Fruit fly (Drosophila melanogaster) whole organism, embryonic: Measurements from ENCODE around the gene smash.

Experiments
- Bdp1 ChIP-seq: fragments of 200-800 bp; sonication (Bioruptor generic); optimal IDR thresholded peaks from 3 replicates; lab custom pipeline; 2016; ENCODE audit warnings: missing biosample characterization, missing genetic modification characterization
- CG10147 ChIP-seq: fragments of 200-800 bp; sonication (Bioruptor generic); optimal IDR thresholded peaks from 2 replicates; lab custom pipeline; 2019; ENCODE audit warnings: missing biosample characterization, mild to moderate bottlenecking, missing genetic modification characterization, moderate library complexity
- CG10209 ChIP-seq: fragments of 200-800 bp; sonication (Bioruptor generic); optimal IDR thresholded peaks from 3 replicates; lab custom pipeline; 2017; ENCODE audit warnings: missing biosample characterization, mild to moderate bottlenecking, missing genetic modification characterization, missing genetic modification reagents
- CG10654 ChIP-seq: fragments of 200-800 bp; sonication (Bioruptor generic); optimal IDR thresholded peaks from 2 replicates; lab custom pipeline; 2016; ENCODE audit warnings: missing biosample characterization, missing genetic modification characterization
- CG11085 ChIP-seq: fragments of 200-800 bp; sonication (Bioruptor generic); IDR thresholded peaks from 2 replicates; pipeline ENCODE4 v1.3.6; 2022; ENCODE audit warnings: missing biosample characterization, missing genetic modification characterization
- CG12942 ChIP-seq: fragments of 200-800 bp; sonication (Bioruptor generic); optimal IDR thresholded peaks from 3 replicates; lab custom pipeline; 2016; ENCODE audit warnings: missing biosample characterization, missing genetic modification characterization
- CG14965 ChIP-seq: fragments of 200-800 bp; sonication (Bioruptor generic); optimal IDR thresholded peaks from 2 replicates; lab custom pipeline; 2016; ENCODE audit warnings: missing biosample characterization, missing genetic modification characterization, borderline replicate concordance
- CG15011 ChIP-seq: fragments of 200-800 bp; sonication (Bioruptor generic); optimal IDR thresholded peaks from 3 replicates; lab custom pipeline; 2018; ENCODE audit warnings: missing biosample characterization, mild to moderate bottlenecking, missing genetic modification characterization
- CG15601 ChIP-seq: fragments of 200-800 bp; sonication (Bioruptor generic); optimal IDR thresholded peaks from 3 replicates; lab custom pipeline; 2019; ENCODE audit warnings: missing biosample characterization, mild to moderate bottlenecking, missing genetic modification characterization, moderate library complexity
- CG16813 ChIP-seq: fragments of 200-800 bp; sonication (Bioruptor generic); IDR thresholded peaks from 3 replicates; pipeline ENCODE4 v1.3.6; 2022; ENCODE audit warnings: missing biosample characterization, missing genetic modification characterization; ENCODE audit not compliant: partially characterized antibody
- CG31388 ChIP-seq: fragments of 200-800 bp; sonication (Bioruptor generic); optimal IDR thresholded peaks from 2 replicates; lab custom pipeline; 2016; ENCODE audit warnings: missing biosample characterization, missing genetic modification characterization
- CG31441 ChIP-seq: fragments of 200-800 bp; sonication (Bioruptor generic); IDR thresholded peaks from 2 replicates; pipeline ENCODE4 v1.3.6; 2022; ENCODE audit warnings: missing biosample characterization, missing genetic modification characterization
- CG6854 ChIP-seq: fragments of 200-800 bp; sonication (Bioruptor generic); optimal IDR thresholded peaks from 3 replicates; lab custom pipeline; 2017; ENCODE audit warnings: missing biosample characterization, mild to moderate bottlenecking, missing genetic modification characterization
- CG7372 ChIP-seq: fragments of 200-800 bp; sonication (Bioruptor generic); IDR thresholded peaks from 2 replicates; pipeline ENCODE4 v1.3.6; 2022; ENCODE audit warnings: missing biosample characterization, missing genetic modification characterization
- D19A ChIP-seq: fragments of 200-800 bp; optimal IDR thresholded peaks from 3 replicates; lab custom pipeline; 2019; ENCODE audit warnings: missing biosample characterization, mild to moderate bottlenecking, missing genetic modification characterization, moderate library complexity
- Hr3 ChIP-seq: fragments of 200-800 bp; sonication (Bioruptor generic); optimal IDR thresholded peaks from 3 replicates; lab custom pipeline; 2016; ENCODE audit warnings: missing biosample characterization, missing genetic modification characterization
- Med ChIP-seq: fragments of 200-800 bp; sonication (Bioruptor generic); peaks from one replicate; lab custom pipeline; 2016; ENCODE audit warnings: missing biosample characterization, missing genetic modification characterization, mild to moderate bottlenecking, inconsistent platforms, moderate library complexity
- Side ChIP-seq: fragments of 200-800 bp; sonication (Bioruptor generic); optimal IDR thresholded peaks from 2 replicates; lab custom pipeline; 2016; ENCODE audit warnings: missing biosample characterization, missing genetic modification characterization
- Sox102F ChIP-seq: fragments of 200-800 bp; sonication (Bioruptor generic); optimal IDR thresholded peaks from 2 replicates; lab custom pipeline; 2018; ENCODE audit warnings: missing biosample characterization, mild to moderate bottlenecking, missing genetic modification characterization, moderate library complexity
- Sry-δ ChIP-seq: fragments of 200-800 bp; sonication (Bioruptor generic); optimal IDR thresholded peaks from 2 replicates; lab custom pipeline; 2016; ENCODE audit warnings: missing biosample characterization, missing genetic modification characterization
- TFAM ChIP-seq: fragments of 200-800 bp; sonication (Bioruptor generic); optimal IDR thresholded peaks from 2 replicates; lab custom pipeline; 2017; ENCODE audit warnings: missing biosample characterization, missing genetic modification characterization, inconsistent platforms
- Xbp1 ChIP-seq: fragments of 200-800 bp; sonication (Bioruptor generic); optimal IDR thresholded peaks from 3 replicates; lab custom pipeline; 2016; ENCODE audit warnings: missing biosample characterization, mild to moderate bottlenecking, missing genetic modification characterization
- Xrp1 ChIP-seq: fragments of 200-800 bp; sonication (Bioruptor generic); IDR thresholded peaks from 2 replicates; pipeline ENCODE4 v1.3.6; 2022; ENCODE audit warnings: missing biosample characterization, missing genetic modification characterization
- amos ChIP-seq: fragments of 200-800 bp; sonication (Bioruptor generic); IDR thresholded peaks from 2 replicates; pipeline ENCODE4 v1.3.6; 2022; ENCODE audit warnings: missing biosample characterization, missing genetic modification characterization; ENCODE audit not compliant: partially characterized antibody
- ara ChIP-seq: fragments of 200-800 bp; sonication (Bioruptor generic); IDR thresholded peaks from 2 replicates; pipeline ENCODE4 v1.3.6; 2022; ENCODE audit warnings: missing biosample characterization, missing genetic modification characterization
- bbx ChIP-seq: fragments of 200-800 bp; sonication (Bioruptor generic); IDR thresholded peaks from 2 replicates; pipeline ENCODE4 v1.3.6; 2022; ENCODE audit warnings: missing biosample characterization, missing genetic modification characterization; ENCODE audit not compliant: partially characterized antibody
- bowl ChIP-seq: fragments of 200-800 bp; sonication (Bioruptor generic); IDR thresholded peaks from 2 replicates; pipeline ENCODE4 v1.3.6; 2022; ENCODE audit warnings: missing biosample characterization, missing genetic modification characterization
- br ChIP-seq: fragments of >200 bp; optimal IDR thresholded peaks from 2 replicates; lab custom pipeline; 2017
- btn ChIP-seq: fragments of 200-800 bp; sonication (Bioruptor generic); optimal IDR thresholded peaks from 2 replicates; lab custom pipeline; 2016; ENCODE audit warnings: missing biosample characterization, missing genetic modification characterization
- caup ChIP-seq: fragments of 200-800 bp; sonication (Bioruptor generic); optimal IDR thresholded peaks from 3 replicates; lab custom pipeline; 2017; ENCODE audit warnings: missing biosample characterization, mild to moderate bottlenecking, missing genetic modification characterization, moderate library complexity; ENCODE audit not compliant: severe bottlenecking
- chif ChIP-seq, 2 experiments: fragments of 200-800 bp; sonication (Bioruptor generic); optimal IDR thresholded peaks; 3 replicates each; lab custom pipeline; 2016; ENCODE audit warnings: missing biosample characterization in 2 of 2, missing genetic modification characterization in 2 of 2
- chn ChIP-seq: fragments of 200-800 bp; sonication (Bioruptor generic); optimal IDR thresholded peaks from 2 replicates; lab custom pipeline; 2016; ENCODE audit warnings: missing biosample characterization, missing genetic modification characterization
- esg ChIP-seq: fragments of 200-800 bp; sonication (Bioruptor generic); conservative IDR thresholded peaks from 2 replicates; pipeline ENCODE4 v1.3.6; 2022; ENCODE audit warnings: missing biosample characterization, missing genetic modification characterization
- gt ChIP-seq: fragments of 200-800 bp; sonication (Bioruptor generic); IDR thresholded peaks from 2 replicates; pipeline ENCODE4 v1.3.6; 2022; ENCODE audit warnings: missing biosample characterization, missing genetic modification characterization
- ham ChIP-seq: fragments of 200-800 bp; sonication (Bioruptor generic); IDR thresholded peaks from 2 replicates; pipeline ENCODE4 v1.3.6; 2022; ENCODE audit warnings: missing biosample characterization, missing genetic modification characterization
- jigr1 ChIP-seq: fragments of 200-800 bp; sonication (Bioruptor generic); IDR thresholded peaks from 3 replicates; pipeline ENCODE4 v1.3.6; 2022; ENCODE audit warnings: missing biosample characterization, missing genetic modification characterization
- kay ChIP-seq: fragments of 200-800 bp; sonication (Bioruptor generic); optimal IDR thresholded peaks from 2 replicates; lab custom pipeline; 2016; ENCODE audit warnings: missing biosample characterization, missing genetic modification characterization
- lbe ChIP-seq: fragments of 200-800 bp; sonication (Bioruptor generic); optimal IDR thresholded peaks from 2 replicates; lab custom pipeline; 2016; ENCODE audit warnings: missing biosample characterization, mild to moderate bottlenecking, missing genetic modification characterization
- mam ChIP-seq: fragments of 200-800 bp; sonication (Bioruptor generic); optimal IDR thresholded peaks from 3 replicates; lab custom pipeline; 2016; ENCODE audit warnings: missing biosample characterization, missing genetic modification characterization
- nerfin-1 ChIP-seq: fragments of 200-800 bp; sonication (Bioruptor generic); optimal IDR thresholded peaks from 3 replicates; lab custom pipeline; 2019; ENCODE audit warnings: missing biosample characterization, mild to moderate bottlenecking, missing genetic modification characterization, moderate library complexity
- pan ChIP-seq, 4 experiments: fragments of >200 bp in 3 of 4; fragments of 200-800 bp in 1 of 4; sonication (Bioruptor generic) in 1 of 4; optimal IDR thresholded peaks in 3 of 4; IDR thresholded peaks in 1 of 4; 2 replicates each; pipeline versions ENCODE4 v1.3.6 to Lab custom; 2017 to 2022; ENCODE audit warnings: missing biosample characterization in 2 of 4, missing genetic modification characterization in 2 of 4, mixed read lengths in 1 of 4
- pros ChIP-seq: fragments of 200-800 bp; sonication (Bioruptor generic); optimal IDR thresholded peaks from 3 replicates; lab custom pipeline; 2019; ENCODE audit warnings: missing biosample characterization, mild to moderate bottlenecking, missing genetic modification characterization, moderate library complexity
- ranshi ChIP-seq: fragments of 200-800 bp; sonication (Bioruptor generic); IDR thresholded peaks from 2 replicates; pipeline ENCODE4 v1.3.6; 2022; ENCODE audit warnings: missing biosample characterization, missing genetic modification characterization
- slp2 ChIP-seq: fragments of 200-800 bp; sonication (Bioruptor generic); optimal IDR thresholded peaks from 2 replicates; lab custom pipeline; 2016; ENCODE audit warnings: missing biosample characterization, missing genetic modification characterization
- sna ChIP-seq: fragments of 200-800 bp; sonication (Bioruptor generic); IDR thresholded peaks from 2 replicates; pipeline ENCODE4 v1.3.6; 2022; ENCODE audit warnings: missing biosample characterization, missing genetic modification characterization; ENCODE audit not compliant: partially characterized antibody
- so ChIP-seq: fragments of 200-800 bp; sonication (Bioruptor generic); IDR thresholded peaks from 3 replicates; pipeline ENCODE4 v1.3.6; 2022; ENCODE audit warnings: missing biosample characterization, missing genetic modification characterization
- tin ChIP-seq: fragments of 200-800 bp; sonication (Bioruptor generic); optimal IDR thresholded peaks from 3 replicates; lab custom pipeline; 2016; ENCODE audit warnings: missing biosample characterization, missing genetic modification characterization
- trem ChIP-seq: fragments of 200-800 bp; optimal IDR thresholded peaks from 3 replicates; lab custom pipeline; 2019; ENCODE audit warnings: missing biosample characterization, mild to moderate bottlenecking, missing genetic modification characterization, moderate library complexity
- ttk ChIP-seq: fragments of 200-800 bp; sonication (Bioruptor generic); IDR thresholded peaks from 2 replicates; pipeline ENCODE4 v2.1.2; 2022; ENCODE audit warnings: missing biosample characterization, missing genetic modification characterization
- z ChIP-seq: fragments of 200-800 bp; sonication (Bioruptor generic); IDR thresholded peaks from 3 replicates; pipeline ENCODE4 v1.3.6; 2022; ENCODE audit warnings: missing biosample characterization, missing genetic modification characterization
- zfh2 ChIP-seq: fragments of 200-800 bp; sonication (Bioruptor generic); optimal IDR thresholded peaks from 2 replicates; lab custom pipeline; 2016; ENCODE audit warnings: missing biosample characterization, missing genetic modification characterization

smash gene

DNA sequence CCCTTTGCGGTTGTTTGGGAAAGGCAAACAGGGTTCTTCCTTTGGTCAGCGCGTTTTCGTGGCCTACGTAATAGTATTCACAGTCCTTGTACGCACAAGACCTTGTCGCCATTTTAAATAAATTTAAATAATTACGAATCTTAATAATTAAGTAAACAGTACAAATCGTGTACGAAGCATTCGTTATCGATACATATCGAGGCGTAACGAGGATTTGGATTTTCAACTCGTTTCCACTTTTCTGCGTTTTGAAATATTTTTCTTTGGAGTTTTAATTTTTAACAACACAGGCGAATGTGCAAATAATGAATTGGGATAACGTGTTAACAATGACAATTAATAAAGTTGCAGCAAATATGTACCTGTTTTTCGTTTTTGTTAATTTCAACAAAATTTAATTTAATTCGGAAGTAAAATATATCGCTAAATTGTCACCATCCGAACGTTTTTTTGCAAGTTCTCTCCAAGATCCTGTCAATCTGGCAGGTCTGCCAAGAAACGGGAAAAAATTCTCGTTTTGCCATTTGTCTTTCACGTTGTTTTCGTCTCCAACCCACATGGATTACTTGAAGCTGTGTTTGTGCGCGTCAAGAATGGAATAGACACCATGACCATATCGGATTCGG, 13.8 kb upstream of the smash start, which contains the start of the genes Dlip2 and rpk (continued):
- peak; percentile 90 for TF ChIP-seq amos (GFP tag; lab: Robert Waterston, UW)
- no peak for TF ChIP-seq CG15601
- TF ChIP-seq Xbp1: no peak
- TF ChIP-seq TFAM (GFP tag; lab: Kevin White, UChicago): no peak
- TF ChIP-seq ttk: no peak
- no peak for TF ChIP-seq Xrp1 (GFP tag; lab: Robert Waterston, UW)
- no peak for TF ChIP-seq mam (GFP tag; lab: Kevin White, UChicago)
- no peak for TF ChIP-seq chn
- no peak for TF ChIP-seq chif (GFP tag; optimal IDR thresholded peaks at IDR 0.05; lab: Kevin White, UChicago)
- no peak for TF ChIP-seq Hr3 (GFP tag; lab: Kevin White, UChicago)
- TF ChIP-seq CG16813 (GFP tag; lab: Robert Waterston, UW): peak; percentile 82
- TF ChIP-seq trem (tag; lab: Kevin White, UChicago): peak; percentile 45
- no peak for TF ChIP-seq gt (GFP tag; lab: Robert Waterston, UW)
- TF ChIP-seq sna (GFP tag; lab: Robert Waterston, UW): peak; percentile 93
- no peak for TF ChIP-seq pan (optimal IDR thresholded peaks at IDR 0.05; lab: Kevin White, UChicago)
- TF ChIP-seq pan (GFP tag; optimal IDR thresholded peaks at IDR 0.05 in 1 of 2, IDR thresholded peaks at IDR 0.05 in 1 of 2): no peak
- TF ChIP-seq btn (GFP tag; lab: Kevin White, UChicago): no peak
- no peak for TF ChIP-seq Bdp1 (GFP tag; lab: Kevin White, UChicago)
- no peak for TF ChIP-seq slp2 (GFP tag; lab: Kevin White, UChicago)
- TF ChIP-seq jigr1 (GFP tag; lab: Robert Waterston, UW): no peak
- no peak for TF ChIP-seq CG14965 (GFP tag; lab: Kevin White, UChicago)
- TF ChIP-seq bowl (GFP tag; lab: Robert Waterston, UW): no peak
- TF ChIP-seq lbe: peak; percentile 22
- no peak for TF ChIP-seq nerfin-1 (tag; lab: Kevin White, UChicago)
- TF ChIP-seq z (GFP tag; lab: Robert Waterston, UW): no peak
- TF ChIP-seq ham (GFP tag; lab: Robert Waterston, UW): no peak
- no peak for TF ChIP-seq CG31441
- no peak for TF ChIP-seq so (GFP tag; lab: Robert Waterston, UW)
- no peak for TF ChIP-seq CG10654 (GFP tag; lab: Kevin White, UChicago)
- no peak for TF ChIP-seq CG15011 (GFP tag; lab: Kevin White, UChicago)
- TF ChIP-seq Med: peak; percentile 55
- TF ChIP-seq Side (GFP tag; lab: Kevin White, UChicago): no peak
- no peak for TF ChIP-seq CG10209 (GFP tag; lab: Kevin White, UChicago)
- TF ChIP-seq zfh2 (GFP tag; lab: Kevin White, UChicago): no peak
- no peak for TF ChIP-seq kay (GFP tag; lab: Kevin White, UChicago)
- no peak for TF ChIP-seq CG31388 (GFP tag; lab: Kevin White, UChicago)
- TF ChIP-seq pros: no peak
- TF ChIP-seq esg: no peak
- TF ChIP-seq bbx (GFP tag; lab: Robert Waterston, UW): peak; percentile 87
- no peak for TF ChIP-seq D19A (tag; lab: Kevin White, UChicago)
- TF ChIP-seq CG7372 (GFP tag; lab: Robert Waterston, UW): no peak
- no peak for TF ChIP-seq caup (GFP tag; lab: Kevin White, UChicago)
- TF ChIP-seq tin (GFP tag; lab: Kevin White, UChicago): no peak
- no peak for TF ChIP-seq CG10147 (GFP tag; lab: Kevin White, UChicago)
- no peak for TF ChIP-seq CG6854 (GFP tag; lab: Kevin White, UChicago)
- no peak for TF ChIP-seq Sox102F (GFP tag; lab: Kevin White, UChicago)
- TF ChIP-seq br (lab: Kevin White, UChicago): no peak
- no peak for TF ChIP-seq CG11085
- no peak for TF ChIP-seq ara (GFP tag; lab: Robert Waterston, UW)
- TF ChIP-seq ranshi: no peak
- TF ChIP-seq Sry-δ (GFP tag; lab: Kevin White, UChicago): peak; percentile 63
- TF ChIP-seq CG12942 (GFP tag; lab: Kevin White, UChicago): no peak
